Worm (Caenorhabditis elegans) whole organism, late embryonic: Measurements from ENCODE around the gene F58F12.1.

Experiments used
- C38D4.7 ChIP-seq: fragments of 200-800 bp; sonication (Bioruptor generic); optimal IDR thresholded peaks from 2 replicates; lab custom pipeline; 2018; ENCODE audit warnings: mild to moderate bottlenecking, missing genetic modification characterization, moderate library complexity, missing compliant biosample characterization
- F13H6.1 ChIP-seq: sonication (generic microtip); optimal IDR thresholded peaks from 2 replicates; lab custom pipeline; 2016; ENCODE audit warnings: missing genetic modification characterization, missing compliant biosample characterization
- Y22D7AL.16 ChIP-seq: sonication (generic microtip); optimal IDR thresholded peaks from 2 replicates; lab custom pipeline; 2016; ENCODE audit warnings: missing genetic modification characterization, missing compliant biosample characterization
- ahr-1 ChIP-seq: sonication (generic microtip); optimal IDR thresholded peaks from 2 replicates; lab custom pipeline; 2016; ENCODE audit warnings: missing genetic modification characterization, missing compliant biosample characterization
- ama-1 ChIP-seq: fragments of 150-350 bp; optimal IDR thresholded peaks from 2 replicates; lab custom pipeline; 2014
- ceh-14 ChIP-seq: sonication (generic microtip); optimal IDR thresholded peaks from 2 replicates; lab custom pipeline; 2016; ENCODE audit warnings: missing genotype, missing genetic modification characterization, missing compliant biosample characterization
- ceh-18 ChIP-seq: sonication (generic microtip); optimal IDR thresholded peaks from 2 replicates; lab custom pipeline; 2016; ENCODE audit warnings: missing genetic modification characterization, missing compliant biosample characterization
- ceh-19 ChIP-seq: fragments of 200-800 bp; sonication (Bioruptor generic); optimal IDR thresholded peaks from 2 replicates; lab custom pipeline; 2018; ENCODE audit warnings: mild to moderate bottlenecking, missing genetic modification characterization, missing compliant biosample characterization
- ceh-2 ChIP-seq: sonication (generic microtip); optimal IDR thresholded peaks from 2 replicates; lab custom pipeline; 2016; ENCODE audit warnings: missing genotype, missing genetic modification characterization, missing compliant biosample characterization
- ceh-24 ChIP-seq: sonication (generic microtip); optimal IDR thresholded peaks from 2 replicates; lab custom pipeline; 2016; ENCODE audit warnings: mild to moderate bottlenecking, missing genetic modification characterization, missing compliant biosample characterization
- ceh-31 ChIP-seq: sonication (generic microtip); optimal IDR thresholded peaks from 2 replicates; lab custom pipeline; 2016; ENCODE audit warnings: missing genetic modification characterization, missing compliant biosample characterization
- ceh-34 ChIP-seq: sonication (generic microtip); optimal IDR thresholded peaks from 2 replicates; lab custom pipeline; 2016; ENCODE audit warnings: mild to moderate bottlenecking, missing genetic modification characterization, missing compliant biosample characterization
- ceh-6 ChIP-seq: fragments of 200-800 bp; sonication (Bioruptor generic); optimal IDR thresholded peaks from 2 replicates; lab custom pipeline; 2018; ENCODE audit warnings: mild to moderate bottlenecking, missing genetic modification characterization, missing compliant biosample characterization
- ceh-9 ChIP-seq: sonication (generic microtip); optimal IDR thresholded peaks from 2 replicates; lab custom pipeline; 2016; ENCODE audit warnings: mild to moderate bottlenecking, missing genetic modification characterization, inconsistent platforms, missing compliant biosample characterization
- dmd-4 ChIP-seq: sonication (generic microtip); optimal IDR thresholded peaks from 2 replicates; lab custom pipeline; 2016; ENCODE audit warnings: borderline replicate concordance, missing genetic modification characterization, missing compliant biosample characterization
- dve-1 ChIP-seq: sonication (generic microtip); optimal IDR thresholded peaks from 2 replicates; lab custom pipeline; 2017; ENCODE audit warnings: antibody characterized with exemption, mild to moderate bottlenecking, missing genetic modification characterization, missing compliant biosample characterization
- elt-2 ChIP-seq: sonication (generic microtip); optimal IDR thresholded peaks from 2 replicates; lab custom pipeline; 2016; ENCODE audit warnings: missing genetic modification reagents, missing genetic modification characterization, missing compliant biosample characterization
- eyg-1 ChIP-seq: sonication (generic microtip); optimal IDR thresholded peaks from 2 replicates; lab custom pipeline; 2016; ENCODE audit warnings: missing genotype, missing genetic modification characterization, missing compliant biosample characterization
- fkh-10 ChIP-seq: fragments of 150-350 bp; optimal IDR thresholded peaks from 2 replicates; lab custom pipeline; 2014; ENCODE audit warnings: missing biosample characterization, missing genetic modification reagents, missing genetic modification characterization
- fkh-6 ChIP-seq: sonication (generic microtip); optimal IDR thresholded peaks from 2 replicates; lab custom pipeline; 2016; ENCODE audit warnings: missing genetic modification characterization, missing compliant biosample characterization
- gmeb-2 ChIP-seq: sonication (generic microtip); optimal IDR thresholded peaks from 2 replicates; lab custom pipeline; 2016; ENCODE audit warnings: missing genetic modification characterization, inconsistent platforms, missing compliant biosample characterization
- hlh-15 ChIP-seq: sonication (generic microtip); optimal IDR thresholded peaks from 2 replicates; lab custom pipeline; 2016; ENCODE audit warnings: missing genetic modification characterization, missing compliant biosample characterization
- hlh-30 ChIP-seq: sonication (generic microtip); optimal IDR thresholded peaks from 2 replicates; lab custom pipeline; 2017; ENCODE audit warnings: antibody characterized with exemption, missing genetic modification characterization, missing compliant biosample characterization; ENCODE audit not compliant: insufficient read depth
- lim-6 ChIP-seq: sonication (generic microtip); optimal IDR thresholded peaks from 2 replicates; lab custom pipeline; 2016; ENCODE audit warnings: missing genetic modification characterization, missing compliant biosample characterization
- lin-11 ChIP-seq: fragments of 200-800 bp; sonication (Bioruptor generic); optimal IDR thresholded peaks from 2 replicates; lab custom pipeline; 2018; ENCODE audit warnings: mild to moderate bottlenecking, missing genetic modification characterization, missing compliant biosample characterization
- mec-3 ChIP-seq: sonication (generic microtip); optimal IDR thresholded peaks from 2 replicates; lab custom pipeline; 2016; ENCODE audit warnings: borderline replicate concordance, missing genetic modification characterization, missing compliant biosample characterization
- nhr-11 ChIP-seq: fragments of 150-350 bp; optimal IDR thresholded peaks from 2 replicates; lab custom pipeline; 2014; ENCODE audit warnings: missing biosample characterization, missing genetic modification characterization
- npax-4 ChIP-seq: sonication (generic microtip); optimal IDR thresholded peaks from 2 replicates; lab custom pipeline; 2016; ENCODE audit warnings: missing genetic modification characterization, missing compliant biosample characterization
- pax-1 ChIP-seq: fragments of 150-350 bp; optimal IDR thresholded peaks from 2 replicates; lab custom pipeline; 2014; ENCODE audit warnings: missing biosample characterization, missing genetic modification characterization
- pqm-1 ChIP-seq: sonication (generic microtip); optimal IDR thresholded peaks from 2 replicates; lab custom pipeline; 2016; ENCODE audit warnings: missing genetic modification characterization, missing compliant biosample characterization
- ref-2 ChIP-seq: sonication (generic microtip); optimal IDR thresholded peaks from 2 replicates; lab custom pipeline; 2016; ENCODE audit warnings: missing genetic modification characterization, missing compliant biosample characterization
- sdc-2 ChIP-seq: sonication (generic microtip); optimal IDR thresholded peaks from 2 replicates; lab custom pipeline; 2016; ENCODE audit warnings: missing genotype, missing genetic modification characterization, missing compliant biosample characterization
- sox-2 ChIP-seq: fragments of 200-800 bp; sonication (Bioruptor generic); IDR thresholded peaks from 2 replicates; pipeline ENCODE4 v1.3.6; 2022; ENCODE audit warnings: missing genetic modification reagents, missing genetic modification characterization, missing compliant biosample characterization
- syd-9 ChIP-seq: sonication (generic microtip); optimal IDR thresholded peaks from 2 replicates; lab custom pipeline; 2016; ENCODE audit warnings: mild to moderate bottlenecking, missing genetic modification characterization, moderate library complexity, missing compliant biosample characterization
- tbx-2 ChIP-seq: sonication (generic microtip); optimal IDR thresholded peaks from 2 replicates; lab custom pipeline; 2016; ENCODE audit warnings: missing genetic modification characterization, missing compliant biosample characterization
- ttx-3 ChIP-seq: sonication (generic microtip); optimal IDR thresholded peaks from 2 replicates; lab custom pipeline; 2016; ENCODE audit warnings: missing genetic modification reagents, missing genetic modification characterization, missing compliant biosample characterization
- unc-3 ChIP-seq, 2 experiments: fragments of 200-800 bp in 1 of 2; sonication (Bioruptor generic) in 1 of 2; sonication (generic microtip) in 1 of 2; conservative IDR thresholded peaks in 1 of 2; optimal IDR thresholded peaks in 1 of 2; 2 replicates each; pipeline versions ENCODE4 v1.3.6 to Lab custom; 2016 to 2022; ENCODE audit warnings: missing compliant biosample characterization in 2 of 2, missing genetic modification characterization in 2 of 2, missing genetic modification reagents in 1 of 2
- unc-42 ChIP-seq: sonication (generic microtip); optimal IDR thresholded peaks from 2 replicates; lab custom pipeline; 2016; ENCODE audit warnings: missing genotype, missing genetic modification characterization, missing compliant biosample characterization
- unc-55 ChIP-seq: sonication (generic microtip); optimal IDR thresholded peaks from 2 replicates; lab custom pipeline; 2017; ENCODE audit warnings: missing biosample characterization, missing genetic modification reagents, missing genetic modification characterization
- unc-86 ChIP-seq: sonication (generic microtip); optimal IDR thresholded peaks from 2 replicates; lab custom pipeline; 2016; ENCODE audit warnings: missing genetic modification characterization, missing compliant biosample characterization
- ztf-16 ChIP-seq: sonication (generic microtip); optimal IDR thresholded peaks from 2 replicates; lab custom pipeline; 2017; ENCODE audit warnings: missing genetic modification characterization, missing compliant biosample characterization

The F58F12.1 gene

DNA sequence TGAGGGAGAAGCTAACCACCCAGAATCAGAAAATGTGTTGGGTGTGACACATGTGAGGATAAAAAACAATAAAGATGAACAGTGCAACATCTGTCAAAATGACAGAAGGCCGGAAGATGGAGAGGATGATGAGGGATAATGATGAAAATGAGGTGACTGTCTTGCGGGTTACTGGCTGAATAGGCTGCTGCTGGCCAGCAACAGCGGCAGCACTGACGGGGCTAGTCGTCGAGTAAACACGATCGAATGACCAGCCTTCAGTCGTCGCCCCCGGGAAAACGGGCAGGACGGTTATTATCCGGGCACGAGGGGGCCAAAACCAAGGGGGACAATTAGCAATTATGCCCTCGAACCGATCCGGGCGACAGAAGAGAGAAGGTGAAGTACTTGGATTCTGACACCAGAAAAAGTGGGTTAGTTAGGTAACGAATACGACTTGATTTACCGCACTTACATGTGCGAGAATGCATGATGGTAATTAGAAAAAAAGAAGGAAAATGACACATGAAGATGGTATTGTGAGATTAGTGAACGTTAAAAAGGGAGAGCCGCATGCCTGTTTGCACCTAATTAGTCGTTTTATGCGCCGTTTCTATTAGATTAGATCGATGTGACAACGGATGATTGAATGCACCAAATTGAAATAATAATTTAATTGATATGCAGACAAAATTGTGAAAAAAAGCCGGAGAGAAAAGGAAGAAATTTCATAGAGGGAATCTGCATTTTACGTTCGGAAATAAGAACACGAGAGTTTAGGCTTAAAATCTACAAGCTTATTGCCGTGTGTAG lies 28.4 kb downstream of the F58F12.1 start:
- TF ChIP-seq tbx-2 (peak; percentile 48), ceh-18 (peak; percentile 9), ceh-31 (tag; lab: Kevin White, UChicago) (peak; percentile 83), ceh-2 (tag; lab: Kevin White, UChicago) (peak; percentile 20), F13H6.1 (no peak), unc-42 (tag; lab: Kevin White, UChicago) (peak; percentile 55), fkh-6 (peak; percentile 4), sdc-2 (tag; lab: Kevin White, UChicago) (peak; percentile 13), ref-2 (peak; percentile 14), ceh-9 (no peak)

- no peak for TF ChIP-seq unc-55 (GFP tag; lab: Kevin White, UChicago)
- peak; percentile 76 for TF ChIP-seq elt-2 (tag; lab: Kevin White, UChicago)
- TF ChIP-seq ceh-31 (tag; lab: Kevin White, UChicago): no peak
- TF ChIP-seq unc-86 (tag; lab: Kevin White, UChicago): no peak
- no peak for TF ChIP-seq ama-1 (lab: Kevin White, UChicago)
- TF ChIP-seq, all 69 proteins: peak for 1
Observed at ce11 chrII:6413788-6414187, 30.3 kb downstream of the F58F12.1 start.

DNA sequence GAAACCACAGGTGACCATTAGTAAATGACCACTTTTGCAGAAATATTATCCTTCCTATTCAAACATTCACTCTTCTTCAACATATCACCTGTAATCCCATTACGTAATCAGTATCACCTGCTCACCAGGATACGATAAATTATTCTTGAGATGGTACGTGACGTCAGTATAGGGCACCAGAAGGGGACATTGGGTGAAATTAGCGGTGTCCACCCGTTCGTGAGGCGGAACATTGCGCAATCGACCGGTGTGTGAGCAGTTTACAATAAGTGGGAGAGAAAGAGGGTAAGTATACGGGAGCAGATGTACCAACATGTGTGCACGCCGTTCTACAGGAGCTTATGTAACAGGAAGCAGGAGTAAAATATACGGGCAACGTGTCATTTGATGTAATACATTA lies 34.6 kb downstream of the F58F12.1 start:
- TF ChIP-seq fkh-10 (GFP tag; lab: Kevin White, UChicago) (no peak), syd-9 (tag; lab: Kevin White, UChicago) (no peak), Y22D7AL.16 (tag; lab: Kevin White, UChicago) (no peak), ttx-3 (tag; lab: Kevin White, UChicago) (no peak), ceh-14 (tag; lab: Kevin White, UChicago) (no peak), hlh-30 (tag; lab: Kevin White, UChicago) (no peak), ceh-2 (tag; lab: Kevin White, UChicago) (no peak), pax-1 (tag; lab: Kevin White, UChicago) (no peak), ceh-34 (tag; lab: Kevin White, UChicago) (peak; percentile 34), eyg-1 (tag; lab: Kevin White, UChicago) (no peak), ceh-31 (tag; lab: Kevin White, UChicago) (peak; percentile 39), ceh-6 (GFP tag; lab: Kevin White, UChicago) (no peak), hlh-15 (tag; lab: Kevin White, UChicago) (no peak), lim-6 (tag; lab: Kevin White, UChicago) (no peak), lin-11 (tag; lab: Kevin White, UChicago) (no peak), tbx-2 (peak; percentile 46), unc-3 (GFP tag; conservative IDR thresholded peaks at IDR 0.05; lab: Robert Waterston, UW) (no peak), unc-3 (tag; optimal IDR thresholded peaks at IDR 0.05; lab: Kevin White, UChicago) (no peak), ceh-24 (tag; lab: Kevin White, UChicago) (no peak), nhr-11 (tag; lab: Kevin White, UChicago) (no peak), ztf-16 (no peak), unc-55 (GFP tag; lab: Kevin White, UChicago) (no peak), dmd-4 (tag; lab: Kevin White, UChicago) (no peak), elt-2 (tag; lab: Kevin White, UChicago) (peak; percentile 3), ref-2 (peak; percentile 49), gmeb-2 (tag; lab: Kevin White, UChicago) (no peak), ama-1 (lab: Kevin White, UChicago) (no peak), npax-4 (no peak), ahr-1 (tag; lab: Kevin White, UChicago) (no peak)

DNA sequence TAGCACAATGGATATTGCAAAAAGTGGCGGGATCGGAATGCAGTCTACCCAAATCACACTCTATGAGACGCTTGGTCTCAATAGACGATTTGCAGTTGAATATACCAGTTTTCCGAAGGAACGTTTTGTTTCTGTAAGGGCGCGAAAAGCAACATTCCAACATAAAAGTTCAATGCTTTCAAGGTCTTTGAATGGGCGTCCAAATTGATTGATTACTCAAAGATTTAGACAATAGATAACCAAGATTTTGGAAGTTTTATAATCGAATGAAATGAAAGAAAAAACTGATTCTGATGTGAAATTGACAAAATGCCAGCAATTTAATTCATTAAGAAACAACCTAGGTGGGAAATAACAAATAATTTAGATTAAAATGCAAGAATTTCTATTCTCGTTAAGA lies 35.7 kb downstream of the F58F12.1 start:
- TF ChIP-seq pax-1 (tag; lab: Kevin White, UChicago): no peak
- TF ChIP-seq tbx-2: no peak
- no peak for TF ChIP-seq ceh-14 (tag; lab: Kevin White, UChicago)
- no peak for TF ChIP-seq fkh-10 (GFP tag; lab: Kevin White, UChicago)
- TF ChIP-seq ceh-24 (tag; lab: Kevin White, UChicago): no peak
- TF ChIP-seq eyg-1 (tag; lab: Kevin White, UChicago): no peak
- TF ChIP-seq mec-3: no peak
- TF ChIP-seq ceh-19 (GFP tag; lab: Kevin White, UChicago): no peak
- TF ChIP-seq hlh-30 (tag; lab: Kevin White, UChicago): no peak
- TF ChIP-seq dve-1 (tag; lab: Kevin White, UChicago): no peak
- TF ChIP-seq pqm-1: no peak
- TF ChIP-seq ceh-6 (GFP tag; lab: Kevin White, UChicago): no peak
- no peak for TF ChIP-seq C38D4.7 (GFP tag; lab: Kevin White, UChicago)
- TF ChIP-seq sox-2 (GFP tag; lab: Robert Waterston, UW): no peak
- no peak for TF ChIP-seq elt-2 (tag; lab: Kevin White, UChicago)
